Fruit fly (Drosophila melanogaster) S2 (cell line): ENCODE results near the gene Saf6.

Experiments
- CG8478 ChIP-seq: fragments of >200 bp; optimal IDR thresholded peaks from 2 replicates; lab custom pipeline; 2018
- CTCF ChIP-seq, 2 experiments: fragments of >200 bp; optimal IDR thresholded peaks; 2 replicates each; lab custom pipeline; 2018

DNA sequence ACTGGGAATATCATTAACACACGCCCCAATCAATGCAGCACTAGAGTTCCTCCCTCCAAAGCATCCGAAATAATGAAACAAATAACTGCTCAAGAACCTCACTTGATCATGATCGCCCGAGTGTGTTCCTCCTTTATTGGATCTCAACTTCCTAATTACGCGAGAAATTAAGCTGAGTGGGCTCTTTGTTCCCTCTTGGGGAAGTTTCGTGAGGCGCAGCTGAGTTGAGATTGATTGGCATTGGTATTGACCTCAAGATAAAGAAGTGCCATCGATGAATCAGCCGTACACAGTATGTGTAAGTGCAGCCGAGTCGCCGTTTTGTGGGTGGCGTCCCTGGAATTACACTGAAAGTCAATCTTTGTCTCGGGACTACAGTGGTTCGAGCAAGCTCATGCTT, 27.1 kb upstream of the Saf6 start:
- no peak for TF ChIP-seq CG8478 (lab: Kevin White, UChicago)
- no peak for TF ChIP-seq CTCF (optimal IDR thresholded peaks at IDR 0.05; lab: Kevin White, UChicago)
